Worm (Caenorhabditis elegans): ENCODE measurements around the gene math-19.
"Not testable (repeated sequence)": the region's sequence is repeated elsewhere in the genome, so short reads cannot be mapped to it uniquely, and the experiment has no call there.

math-19 gene

DNA sequence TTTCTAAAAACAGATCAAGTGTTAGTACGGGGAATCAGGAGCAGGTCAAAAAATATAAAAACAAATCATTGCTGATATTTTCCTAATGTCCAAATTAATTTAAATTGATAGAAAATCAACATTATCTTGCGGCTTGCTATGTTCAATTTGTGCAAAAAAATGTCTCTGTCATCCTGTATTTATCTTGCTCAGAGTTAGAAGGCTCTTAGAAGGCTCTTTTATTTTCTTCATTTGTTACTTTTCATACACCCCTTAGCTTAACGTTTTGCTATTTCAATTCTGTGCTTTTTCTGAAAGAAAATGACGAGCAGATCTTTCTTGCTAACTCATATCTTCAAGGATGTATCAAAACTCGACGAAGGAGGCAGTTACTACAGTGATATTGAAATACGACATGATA, at the start of gene math-19:
TSS of gene math-19 (plus strand) at position 301 of the 400 bp plus-strand sequence.
- not testable (repeated sequence) for TF ChIP-seq B0310.2 (tag; optimal IDR thresholded peaks at IDR 0.05); hnd-1 (tag; optimal IDR thresholded peaks at IDR 0.05); tbx-11 (GFP tag; IDR thresholded peaks at IDR 0.05)

DNA sequence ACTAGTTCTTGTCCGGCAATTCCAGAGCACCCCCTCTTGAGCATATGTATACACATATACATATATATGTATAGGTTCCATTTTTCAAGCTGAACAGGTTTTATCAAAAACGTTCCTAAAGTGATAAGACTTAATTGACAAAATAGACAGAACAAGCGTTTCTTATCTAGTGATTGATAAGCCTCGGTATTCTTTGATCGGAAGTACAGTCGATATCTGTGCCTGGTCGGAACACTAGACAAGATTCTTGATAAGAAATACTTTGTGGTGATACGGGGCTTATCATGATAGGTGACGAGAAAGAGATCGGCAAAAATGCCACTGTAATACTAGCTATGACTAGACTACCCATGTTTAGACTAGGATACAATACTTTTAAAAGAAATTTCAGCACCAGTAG, 49.5 kb upstream of the math-19 start:
- no peak for TF ChIP-seq sea-1 (GFP tag; conservative IDR thresholded peaks at IDR 0.05)
- no peak for TF ChIP-seq ceh-13 (GFP tag; optimal IDR thresholded peaks at IDR 0.05)
- TF ChIP-seq hnd-1 (tag; optimal IDR thresholded peaks at IDR 0.05): no peak

DNA sequence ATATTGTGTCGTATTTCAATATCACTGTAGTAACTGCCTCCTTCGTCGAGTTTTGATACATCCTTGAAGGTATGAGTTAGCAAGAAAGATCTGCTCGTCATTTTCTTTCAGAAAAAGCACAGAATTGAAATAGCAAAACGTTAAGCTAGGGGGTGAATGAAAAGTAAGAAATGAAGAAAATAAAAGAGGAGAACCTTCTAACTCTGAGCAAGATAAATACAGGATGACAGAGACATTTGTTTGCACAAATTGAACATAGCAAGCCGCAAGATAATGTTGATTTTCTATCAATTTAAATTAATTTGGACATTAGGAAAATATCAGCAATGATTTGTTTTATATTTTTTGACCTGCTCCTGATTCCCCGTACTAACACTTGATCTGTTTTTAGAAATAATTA, 43.1 kb upstream of the math-19 start, which contains the start of gene math-49:
TSS of gene math-49 (minus strand) at position 101 of the 400 bp plus-strand sequence.
- not testable (repeated sequence) for TF ChIP-seq ceh-36 (tag; optimal IDR thresholded peaks at IDR 0.05); aly-1 (tag; optimal IDR thresholded peaks at IDR 0.05); tbx-11 (GFP tag; IDR thresholded peaks at IDR 0.05)

DNA sequence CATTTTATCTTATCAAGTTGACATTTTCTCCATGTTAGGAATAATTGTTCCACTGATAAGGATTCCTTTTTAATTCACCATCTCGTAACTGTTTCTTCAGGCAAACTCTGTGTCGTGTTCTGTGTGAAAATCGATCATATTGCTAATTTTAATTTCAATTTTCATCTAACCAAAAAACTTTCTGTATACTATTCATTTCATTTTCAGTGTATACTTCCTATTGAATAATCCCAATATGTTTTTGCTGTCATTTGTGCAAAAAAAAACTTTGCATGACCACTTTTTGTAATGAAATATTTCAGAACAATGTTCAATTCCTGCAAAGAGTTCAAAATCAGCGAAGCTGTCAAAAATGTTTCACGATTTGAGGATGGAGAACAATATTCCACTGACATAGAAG, 11.7 kb upstream of the math-19 start, which contains the start of gene Y16E11A.4:
TSS of gene Y16E11A.4 (plus strand) at position 301 of the 400 bp plus-strand sequence.
- TF ChIP-seq tbx-11 (GFP tag; IDR thresholded peaks at IDR 0.05): no peak
- TF ChIP-seq flt-1 (GFP tag; IDR thresholded peaks at IDR 0.05): no peak
- TF ChIP-seq aly-1 (tag; optimal IDR thresholded peaks at IDR 0.05): no peak
- TF ChIP-seq ama-1 (optimal IDR thresholded peaks at IDR 0.05): no peak
- no peak for TF ChIP-seq ets-7 (tag; optimal IDR thresholded peaks at IDR 0.05)
- TF ChIP-seq ceh-13 (GFP tag; optimal IDR thresholded peaks at IDR 0.05): no peak
- no peak for TF ChIP-seq tra-4 (tag; optimal IDR thresholded peaks at IDR 0.05)
- no peak for TF ChIP-seq sea-1 (GFP tag; conservative IDR thresholded peaks at IDR 0.05)
- no peak for TF ChIP-seq pes-1 (GFP tag; IDR thresholded peaks at IDR 0.05)
- TF ChIP-seq F13C5.2 (tag; optimal IDR thresholded peaks at IDR 0.05): no peak
- no peak for TF ChIP-seq ceh-36 (tag; optimal IDR thresholded peaks at IDR 0.05)
- no peak for TF ChIP-seq B0310.2 (tag; optimal IDR thresholded peaks at IDR 0.05)
- TF ChIP-seq scrt-1 (GFP tag; IDR thresholded peaks at IDR 0.05): no peak
- no peak for TF ChIP-seq hmg-4 (GFP tag; optimal IDR thresholded peaks at IDR 0.05)
- no peak for TF ChIP-seq tbx-37 (GFP tag; conservative IDR thresholded peaks at IDR 0.05)

DNA sequence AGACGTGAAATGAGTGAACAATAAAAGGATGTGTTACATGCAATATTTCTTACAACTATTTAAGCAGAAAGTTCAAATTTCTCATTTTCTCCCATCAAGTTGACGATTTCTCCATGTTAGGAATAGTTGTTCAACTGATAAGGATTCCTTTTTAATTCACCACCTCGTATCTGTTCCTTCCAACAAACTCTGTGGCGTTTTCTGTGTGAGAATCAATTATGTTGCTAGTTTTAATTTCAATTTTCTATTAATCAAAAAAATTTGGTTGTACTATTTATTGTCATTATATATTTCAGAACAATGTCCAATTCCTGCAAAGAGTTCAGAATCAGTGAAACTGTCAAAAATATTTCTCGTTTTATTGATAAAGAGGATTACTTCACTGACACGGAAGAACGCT, 9.7 kb upstream of the math-19 start, which contains the start of gene math-44:
TSS of gene math-44 (plus strand) at position 301 of the 400 bp plus-strand sequence.
- no peak for TF ChIP-seq flt-1 (GFP tag; IDR thresholded peaks at IDR 0.05)
- no peak for TF ChIP-seq ceh-36 (tag; optimal IDR thresholded peaks at IDR 0.05)
- TF ChIP-seq tbx-37 (GFP tag; conservative IDR thresholded peaks at IDR 0.05): no peak
- no peak for TF ChIP-seq ama-1 (optimal IDR thresholded peaks at IDR 0.05)
- no peak for TF ChIP-seq tbx-11 (GFP tag; IDR thresholded peaks at IDR 0.05)
- TF ChIP-seq F13C5.2 (tag; optimal IDR thresholded peaks at IDR 0.05): no peak

DNA sequence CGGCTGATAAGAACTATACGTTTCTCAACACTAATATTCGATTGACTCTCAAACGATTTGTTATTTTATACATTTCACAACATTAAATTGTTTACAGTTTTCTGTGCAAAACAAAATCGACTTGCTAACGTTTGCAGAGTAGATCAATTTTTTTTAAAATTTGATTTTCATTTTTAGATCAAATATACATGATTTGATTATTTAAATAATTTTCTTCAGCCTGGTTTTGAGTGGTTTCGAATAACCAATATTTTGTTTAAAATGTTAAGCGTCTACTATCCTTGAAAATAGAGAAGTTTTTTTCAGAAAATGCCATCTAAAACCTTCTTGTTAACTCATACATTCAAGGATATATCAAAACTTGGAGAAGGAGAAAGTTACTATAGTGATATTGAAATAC, 4.9 kb upstream of the math-19 start, which contains the start of gene math-21:
TSS of gene math-21 (plus strand) at position 301 of the 400 bp plus-strand sequence.
- TF ChIP-seq B0310.2 (tag; optimal IDR thresholded peaks at IDR 0.05): no peak
- no peak for TF ChIP-seq aly-1 (tag; optimal IDR thresholded peaks at IDR 0.05)
- TF ChIP-seq pes-1 (GFP tag; IDR thresholded peaks at IDR 0.05): no peak
- TF ChIP-seq flt-1 (GFP tag; IDR thresholded peaks at IDR 0.05): no peak
- no peak for TF ChIP-seq tbx-11 (GFP tag; IDR thresholded peaks at IDR 0.05)
- TF ChIP-seq scrt-1 (GFP tag; IDR thresholded peaks at IDR 0.05): no peak
- no peak for TF ChIP-seq ets-7 (tag; optimal IDR thresholded peaks at IDR 0.05)
- no peak for TF ChIP-seq tra-4 (tag; optimal IDR thresholded peaks at IDR 0.05)
- TF ChIP-seq hmbx-1 (tag; optimal IDR thresholded peaks at IDR 0.05): no peak
- no peak for TF ChIP-seq ceh-13 (GFP tag; optimal IDR thresholded peaks at IDR 0.05)
- no peak for TF ChIP-seq hmg-4 (GFP tag; optimal IDR thresholded peaks at IDR 0.05)
- TF ChIP-seq ceh-36 (tag; optimal IDR thresholded peaks at IDR 0.05): no peak

DNA sequence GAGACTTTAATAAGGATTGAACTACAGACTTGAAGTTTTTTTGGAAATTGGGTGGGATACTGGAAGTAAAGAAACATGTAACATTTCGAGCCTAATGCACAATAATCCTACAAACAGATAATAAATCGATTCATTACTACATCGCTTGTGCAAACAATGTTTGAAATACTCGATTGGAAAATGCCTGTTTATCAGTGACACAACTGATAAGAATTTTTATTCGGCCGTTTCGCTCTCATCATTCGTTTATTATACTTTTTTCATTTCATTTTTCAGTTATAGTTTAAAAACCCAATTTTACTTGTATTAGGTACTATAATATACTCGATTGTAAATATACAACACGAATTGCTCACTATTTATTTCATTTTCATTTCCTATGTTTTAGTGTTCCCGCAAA, 2.9 kb upstream of the math-19 start:
- TF ChIP-seq tra-4 (tag; optimal IDR thresholded peaks at IDR 0.05) (no peak), pes-1 (GFP tag; IDR thresholded peaks at IDR 0.05) (no peak), B0310.2 (tag; optimal IDR thresholded peaks at IDR 0.05) (no peak), tbx-37 (GFP tag; conservative IDR thresholded peaks at IDR 0.05) (no peak), ets-7 (tag; optimal IDR thresholded peaks at IDR 0.05) (no peak), sea-1 (GFP tag; conservative IDR thresholded peaks at IDR 0.05) (no peak), ama-1 (optimal IDR thresholded peaks at IDR 0.05) (no peak), tbx-11 (GFP tag; IDR thresholded peaks at IDR 0.05) (no peak), scrt-1 (GFP tag; IDR thresholded peaks at IDR 0.05) (no peak), hmg-4 (GFP tag; optimal IDR thresholded peaks at IDR 0.05) (no peak), ceh-36 (tag; optimal IDR thresholded peaks at IDR 0.05) (no peak), flt-1 (GFP tag; IDR thresholded peaks at IDR 0.05) (no peak), hnd-1 (tag; optimal IDR thresholded peaks at IDR 0.05) (no peak), hmbx-1 (tag; optimal IDR thresholded peaks at IDR 0.05) (no peak), F13C5.2 (tag; optimal IDR thresholded peaks at IDR 0.05) (no peak), ceh-13 (GFP tag; optimal IDR thresholded peaks at IDR 0.05) (no peak), aly-1 (tag; optimal IDR thresholded peaks at IDR 0.05) (no peak)

DNA sequence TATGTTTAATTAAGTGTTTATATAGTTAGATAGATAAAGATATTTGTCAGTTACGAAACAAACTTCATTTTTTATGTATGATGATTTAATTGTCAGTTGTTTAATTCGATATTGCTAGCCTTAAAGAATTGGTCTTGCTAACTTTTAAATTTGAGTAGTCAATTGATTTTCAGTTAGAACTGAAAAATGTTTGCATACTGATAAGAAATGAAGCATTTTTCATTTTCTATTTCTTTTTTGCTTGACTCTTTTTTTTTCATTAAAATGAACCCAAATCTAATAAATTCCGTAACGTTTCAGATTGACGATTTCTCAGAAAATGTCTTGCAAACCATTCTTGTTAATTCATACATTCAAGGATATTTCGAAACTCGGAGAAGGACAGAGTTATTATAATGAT, 2.4 kb upstream of the math-19 start, which contains the start of gene math-20:
TSS of gene math-20 (plus strand) at position 301 of the 400 bp plus-strand sequence.
- TF ChIP-seq sea-1 (GFP tag; conservative IDR thresholded peaks at IDR 0.05): no peak
- TF ChIP-seq B0310.2 (tag; optimal IDR thresholded peaks at IDR 0.05): no peak
- TF ChIP-seq hmbx-1 (tag; optimal IDR thresholded peaks at IDR 0.05): no peak
- TF ChIP-seq ceh-13 (GFP tag; optimal IDR thresholded peaks at IDR 0.05): no peak
- TF ChIP-seq hmg-4 (GFP tag; optimal IDR thresholded peaks at IDR 0.05): no peak
- no peak for TF ChIP-seq pes-1 (GFP tag; IDR thresholded peaks at IDR 0.05)
- no peak for TF ChIP-seq aly-1 (tag; optimal IDR thresholded peaks at IDR 0.05)
- TF ChIP-seq ceh-36 (tag; optimal IDR thresholded peaks at IDR 0.05): no peak
- TF ChIP-seq F13C5.2 (tag; optimal IDR thresholded peaks at IDR 0.05): no peak
- TF ChIP-seq ama-1 (optimal IDR thresholded peaks at IDR 0.05): no peak
- no peak for TF ChIP-seq tra-4 (tag; optimal IDR thresholded peaks at IDR 0.05)
- no peak for TF ChIP-seq hnd-1 (tag; optimal IDR thresholded peaks at IDR 0.05)
- TF ChIP-seq flt-1 (GFP tag; IDR thresholded peaks at IDR 0.05): no peak
- no peak for TF ChIP-seq tbx-37 (GFP tag; conservative IDR thresholded peaks at IDR 0.05)
- no peak for TF ChIP-seq scrt-1 (GFP tag; IDR thresholded peaks at IDR 0.05)
- TF ChIP-seq ets-7 (tag; optimal IDR thresholded peaks at IDR 0.05): no peak
- no peak for TF ChIP-seq tbx-11 (GFP tag; IDR thresholded peaks at IDR 0.05)

All from whole organism, early embryonic.